Worm (Caenorhabditis elegans) whole organism, mixed stage, embryonic: ENCODE measurements around the gene str-177.

Experiments
- M03D4.4 ChIP-seq: sonication (generic microtip); optimal IDR thresholded peaks from 2 replicates; lab custom pipeline; 2017; ENCODE audit warnings: mild to moderate bottlenecking, missing genetic modification characterization, missing compliant biosample characterization
- elt-3 ChIP-seq: fragments of 150-350 bp; optimal IDR thresholded peaks from 2 replicates; lab custom pipeline; 2014; ENCODE audit warnings: missing biosample characterization, missing genetic modification characterization
- lsy-2 ChIP-seq: fragments of 150-350 bp; optimal IDR thresholded peaks from 2 replicates; lab custom pipeline; 2014; ENCODE audit warnings: missing biosample characterization, missing genetic modification characterization
- snpc-4 ChIP-seq: fragments of 150-350 bp; optimal IDR thresholded peaks from 2 replicates; lab custom pipeline; 2014; ENCODE audit warnings: missing biosample characterization, missing genetic modification characterization
- unc-62 ChIP-seq: fragments of 150-350 bp; optimal IDR thresholded peaks from 2 replicates; lab custom pipeline; 2014; ENCODE audit warnings: missing biosample characterization, missing genetic modification reagents, missing genetic modification characterization

DNA sequence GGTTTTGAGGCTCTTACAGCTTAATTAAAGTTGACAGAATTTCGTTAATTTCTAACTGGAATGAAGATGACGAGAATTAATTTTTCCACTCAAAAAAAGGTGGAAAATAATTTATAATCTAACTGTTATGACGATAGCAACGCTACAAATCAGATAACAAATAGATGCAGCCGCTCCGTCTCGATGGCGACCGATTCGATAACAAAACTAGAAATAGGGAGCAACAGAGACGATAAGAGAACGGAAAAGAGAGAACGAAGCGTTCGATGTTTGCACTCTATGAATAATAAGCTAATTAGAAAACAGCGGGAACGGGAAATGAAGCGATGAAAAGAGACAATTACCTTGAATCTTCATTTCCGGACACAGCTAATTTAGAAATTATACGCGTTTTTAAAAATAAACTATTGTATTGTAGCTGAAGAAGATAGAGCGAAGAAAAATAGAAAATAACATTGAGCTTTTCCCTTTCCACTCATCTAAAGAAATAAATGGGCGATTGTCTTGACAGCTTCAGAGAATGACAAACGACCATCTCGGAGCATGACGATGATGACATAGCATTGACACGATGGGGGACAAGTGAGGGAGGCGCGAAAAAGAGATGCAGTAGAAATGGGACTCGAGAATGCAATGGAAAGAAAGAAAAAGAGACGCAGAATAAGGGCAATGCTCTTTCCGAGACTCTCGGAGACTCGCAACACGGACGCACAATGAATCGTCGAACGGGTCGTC lies 20.0 kb upstream of the str-177 start:
- peak; percentile 91 for TF ChIP-seq unc-62 (GFP tag; lab: Kevin White, UChicago)
- TF ChIP-seq snpc-4 = no peak
- no peak for TF ChIP-seq lsy-2 (tag; lab: Kevin White, UChicago)
- TF ChIP-seq elt-3 (tag; lab: Kevin White, UChicago) = no peak
- TF ChIP-seq M03D4.4 (tag; lab: Kevin White, UChicago) = no peak
